Worm (Caenorhabditis elegans) whole organism, L4 larva: ENCODE results near the gene nhr-227.
"Not testable (repeated sequence)": the region's sequence is repeated elsewhere in the genome, so short reads cannot be mapped to it uniquely, and the experiment has no call there.

Source experiments
- F44E2.7 ChIP-seq: fragments of 200-800 bp; sonication (Bioruptor generic); IDR thresholded peaks from 2 replicates; pipeline ENCODE4 v2.1.2; 2022; ENCODE audit warnings: missing genetic modification characterization, missing compliant biosample characterization
- R02D3.7 ChIP-seq: fragments of 150-350 bp; sonication (generic microtip); optimal IDR thresholded peaks from 3 replicates; lab custom pipeline; 2014; ENCODE audit warnings: missing biosample characterization, missing genetic modification characterization
- Y75B8A.6 ChIP-seq: fragments of 200-800 bp; sonication (Bioruptor generic); IDR thresholded peaks from 2 replicates; pipeline ENCODE4 v1.3.6; 2022; ENCODE audit warnings: missing genetic modification reagents, missing genetic modification characterization, missing compliant biosample characterization
- ceh-20 ChIP-seq: fragments of 200-800 bp; sonication (Bioruptor generic); IDR thresholded peaks from 2 replicates; pipeline ENCODE4 v1.3.6; 2022; ENCODE audit warnings: missing genetic modification reagents, missing genetic modification characterization, missing compliant biosample characterization
- ceh-32 ChIP-seq: sonication (generic microtip); optimal IDR thresholded peaks from 2 replicates; lab custom pipeline; 2016; ENCODE audit warnings: mild to moderate bottlenecking, missing genetic modification characterization, missing compliant biosample characterization; ENCODE audit not compliant: poor library complexity
- daf-16 ChIP-seq, 3 experiments: sonication (generic microtip); optimal IDR thresholded peaks; 2 replicates each; lab custom pipeline; 2016 to 2017; ENCODE audit warnings: missing genetic modification characterization in 3 of 3, missing genetic modification reagents in 3 of 3, mild to moderate bottlenecking in 2 of 3, missing compliant biosample characterization in 2 of 3, missing biosample characterization in 1 of 3, moderate library complexity in 1 of 3
- daf-19 ChIP-seq: fragments of 200-800 bp; sonication (Bioruptor generic); conservative IDR thresholded peaks from 2 replicates; pipeline ENCODE4 v1.3.6; 2022; ENCODE audit warnings: missing genetic modification characterization, missing compliant biosample characterization
- daf-8 ChIP-seq: fragments of 200-800 bp; sonication (Bioruptor generic); IDR thresholded peaks from 2 replicates; pipeline ENCODE4 v1.3.6; 2022; ENCODE audit warnings: missing genetic modification characterization, missing compliant biosample characterization
- dmd-6 ChIP-seq: fragments of 200-800 bp; sonication (Bioruptor generic); IDR thresholded peaks from 2 replicates; pipeline ENCODE4 v1.3.6; 2022; ENCODE audit warnings: missing genetic modification reagents, missing genetic modification characterization, missing compliant biosample characterization
- dpl-1 ChIP-seq: fragments of 150-350 bp; optimal IDR thresholded peaks from 2 replicates; lab custom pipeline; 2014; ENCODE audit warnings: missing biosample characterization, missing genetic modification reagents, missing genetic modification characterization
- duxl-1 ChIP-seq: sonication (generic microtip); optimal IDR thresholded peaks from 2 replicates; lab custom pipeline; 2016; ENCODE audit warnings: mild to moderate bottlenecking, missing genetic modification characterization, moderate library complexity, missing compliant biosample characterization; ENCODE audit not compliant: poor library complexity
- dve-1 ChIP-seq: sonication (generic microtip); optimal IDR thresholded peaks from 2 replicates; lab custom pipeline; 2017; ENCODE audit warnings: antibody characterized with exemption, mild to moderate bottlenecking, missing genetic modification characterization, missing compliant biosample characterization; ENCODE audit not compliant: insufficient read depth
- gei-8 ChIP-seq: fragments of 200-800 bp; sonication (Bioruptor generic); optimal IDR thresholded peaks from 2 replicates; lab custom pipeline; 2018; ENCODE audit warnings: mild to moderate bottlenecking, missing genetic modification characterization, missing compliant biosample characterization
- hif-1 ChIP-seq, 2 experiments: sonication (generic microtip); optimal IDR thresholded peaks; 2 replicates each; lab custom pipeline; 2016 to 2017; ENCODE audit warnings: missing compliant biosample characterization in 2 of 2, missing genetic modification characterization in 2 of 2, missing genetic modification reagents in 2 of 2, missing genotype in 2 of 2, mild to moderate bottlenecking in 1 of 2
- hlh-11 ChIP-seq: fragments of 200-800 bp; sonication (Bioruptor generic); optimal IDR thresholded peaks from 2 replicates; lab custom pipeline; 2018; ENCODE audit warnings: mild to moderate bottlenecking, missing genetic modification characterization, missing compliant biosample characterization
- hlh-30 ChIP-seq: sonication (generic microtip); optimal IDR thresholded peaks from 2 replicates; lab custom pipeline; 2017; ENCODE audit warnings: antibody characterized with exemption, mild to moderate bottlenecking, missing genetic modification characterization, missing compliant biosample characterization; ENCODE audit not compliant: insufficient read depth
- jun-1 ChIP-seq: fragments of 150-350 bp; optimal IDR thresholded peaks from 2 replicates; lab custom pipeline; 2014; ENCODE audit warnings: missing biosample characterization, missing genetic modification reagents, missing genetic modification characterization
- lim-7 ChIP-seq: fragments of 200-800 bp; sonication (Bioruptor generic); IDR thresholded peaks from 2 replicates; pipeline ENCODE4 v1.3.6; 2022; ENCODE audit warnings: missing genetic modification characterization, missing compliant biosample characterization
- lin-1 ChIP-seq: fragments of 200-800 bp; sonication (Bioruptor generic); IDR thresholded peaks from 2 replicates; pipeline ENCODE4 v1.3.6; 2022; ENCODE audit warnings: missing genetic modification reagents, missing genetic modification characterization, missing compliant biosample characterization
- lin-13 ChIP-seq: fragments of 150-350 bp; optimal IDR thresholded peaks from 2 replicates; lab custom pipeline; 2014; ENCODE audit warnings: missing biosample characterization, missing genetic modification reagents, missing genetic modification characterization
- lir-3 ChIP-seq: sonication (generic microtip); optimal IDR thresholded peaks from 2 replicates; lab custom pipeline; 2016; ENCODE audit warnings: mild to moderate bottlenecking, missing genetic modification characterization, missing compliant biosample characterization
- madf-5 ChIP-seq, 2 experiments: fragments of 200-800 bp; sonication (Bioruptor generic); IDR thresholded peaks; 2 replicates each; pipeline ENCODE4 v1.3.6; 2022; ENCODE audit warnings: missing compliant biosample characterization in 2 of 2, missing genetic modification characterization in 2 of 2
- madf-9 ChIP-seq: fragments of 200-800 bp; sonication (Bioruptor generic); conservative IDR thresholded peaks from 2 replicates; pipeline ENCODE4 v1.3.6; 2022; ENCODE audit warnings: missing genetic modification reagents, missing genetic modification characterization, missing compliant biosample characterization
- mep-1 ChIP-seq: fragments of 150-350 bp; sonication (generic microtip); optimal IDR thresholded peaks from 3 replicates; lab custom pipeline; 2014; ENCODE audit warnings: missing biosample characterization, missing genetic modification characterization
- mxl-3 ChIP-seq: fragments of 200-800 bp; sonication (Bioruptor generic); optimal IDR thresholded peaks from 2 replicates; lab custom pipeline; 2018; ENCODE audit warnings: mild to moderate bottlenecking, missing genetic modification characterization, missing compliant biosample characterization
- nhr-10 ChIP-seq: fragments of 150-350 bp; optimal IDR thresholded peaks from 2 replicates; lab custom pipeline; 2014; ENCODE audit warnings: missing biosample characterization, missing genetic modification characterization
- nhr-11 ChIP-seq: fragments of 150-350 bp; optimal IDR thresholded peaks from 2 replicates; lab custom pipeline; 2014; ENCODE audit warnings: missing biosample characterization, missing genetic modification characterization
- nhr-111 ChIP-seq: fragments of 200-800 bp; sonication (Bioruptor generic); optimal IDR thresholded peaks from 2 replicates; lab custom pipeline; 2018; ENCODE audit warnings: mild to moderate bottlenecking, missing genetic modification characterization, missing compliant biosample characterization
- nhr-25 ChIP-seq: sonication (generic microtip); optimal IDR thresholded peaks from 2 replicates; lab custom pipeline; 2017; ENCODE audit warnings: missing genetic modification characterization, mild to moderate bottlenecking, missing compliant biosample characterization, antibody characterized with exemption, moderate library complexity, borderline replicate concordance; ENCODE audit not compliant: insufficient read depth
- nhr-28 ChIP-seq: fragments of 150-350 bp; optimal IDR thresholded peaks from 2 replicates; lab custom pipeline; 2014; ENCODE audit warnings: missing biosample characterization, missing genetic modification characterization
- nhr-42 ChIP-seq: fragments of 200-800 bp; sonication (Bioruptor generic); IDR thresholded peaks from 2 replicates; pipeline ENCODE4 v1.3.6; 2022; ENCODE audit warnings: missing genetic modification characterization, missing compliant biosample characterization
- pha-4 ChIP-seq, 2 experiments: fragments of 150-350 bp in 1 of 2; fragments of 200-800 bp in 1 of 2; sonication (Bioruptor generic) in 1 of 2; IDR thresholded peaks in 1 of 2; optimal IDR thresholded peaks in 1 of 2; 2 replicates each; pipeline versions ENCODE4 v1.3.6 to Lab custom; 2014 to 2022; ENCODE audit warnings: missing genetic modification characterization in 2 of 2, missing genetic modification reagents in 2 of 2, missing biosample characterization in 1 of 2, missing compliant biosample characterization in 1 of 2
- pqm-1 ChIP-seq: sonication (generic microtip); optimal IDR thresholded peaks from 2 replicates; lab custom pipeline; 2017; ENCODE audit warnings: missing biosample characterization, missing genetic modification characterization
- snpc-1.2 ChIP-seq: fragments of 200-800 bp; sonication (Bioruptor generic); IDR thresholded peaks from 2 replicates; pipeline ENCODE4 v1.3.6; 2022; ENCODE audit warnings: missing genetic modification reagents, missing genetic modification characterization, missing compliant biosample characterization
- snpc-4 ChIP-seq: fragments of 150-350 bp; optimal IDR thresholded peaks from 2 replicates; lab custom pipeline; 2014; ENCODE audit warnings: missing biosample characterization, missing genetic modification characterization
- spr-1 ChIP-seq: sonication (generic microtip); optimal IDR thresholded peaks from 2 replicates; lab custom pipeline; 2016; ENCODE audit warnings: mild to moderate bottlenecking, missing genetic modification characterization, missing compliant biosample characterization
- tag-97 ChIP-seq: fragments of 200-800 bp; sonication (Bioruptor generic); IDR thresholded peaks from 2 replicates; pipeline ENCODE4 v1.3.6; 2022; ENCODE audit warnings: missing genetic modification characterization, missing compliant biosample characterization
- tra-1 ChIP-seq: fragments of 200-800 bp; sonication (Bioruptor generic); IDR thresholded peaks from 2 replicates; pipeline ENCODE4 v1.3.6; 2022; ENCODE audit warnings: missing genetic modification reagents, missing genetic modification characterization, missing compliant biosample characterization
- unc-39 ChIP-seq: sonication (generic microtip); optimal IDR thresholded peaks from 2 replicates; lab custom pipeline; 2017; ENCODE audit warnings: missing biosample characterization, missing genetic modification characterization
- unc-62 ChIP-seq, 3 experiments: fragments of 150-350 bp in 1 of 3; sonication (generic microtip); optimal IDR thresholded peaks in 2 of 3; peaks in 1 of 3; 1 replicate in 1 of 3; 2 replicates in 2 of 3; lab custom pipeline; 2014 to 2017; ENCODE audit warnings: missing biosample characterization in 3 of 3, missing genetic modification characterization in 3 of 3, missing genetic modification reagents in 3 of 3, missing genotype in 1 of 3
- zip-2 ChIP-seq: fragments of 150-350 bp; optimal IDR thresholded peaks from 2 replicates; lab custom pipeline; 2014; ENCODE audit warnings: missing biosample characterization, missing genetic modification characterization
- ztf-11 ChIP-seq: fragments of 150-350 bp; optimal IDR thresholded peaks from 2 replicates; lab custom pipeline; 2014; ENCODE audit warnings: missing biosample characterization, missing genetic modification characterization

Gene nhr-227

ce11 chrV:2308246-2308645 is 23.0 kb downstream of the nhr-227 start (continued):
- TF ChIP-seq nhr-11 (no peak), dve-1 (tag; lab: Kevin White, UChicago) (peak; percentile 86), madf-5 (GFP tag; IDR thresholded peaks at IDR 0.05; lab: Robert Waterston, UW) (no peak), mxl-3 (GFP tag; lab: Kevin White, UChicago) (peak; percentile 15), snpc-1.2 (GFP tag; lab: Robert Waterston, UW) (no peak), dmd-6 (GFP tag; lab: Robert Waterston, UW) (peak; percentile 99), spr-1 (no peak), pqm-1 (tag; lab: Kevin White, UChicago) (peak; percentile 94), nhr-42 (no peak), hlh-30 (no peak), ceh-20 (GFP tag; lab: Robert Waterston, UW) (no peak), hif-1 (tag; optimal IDR thresholded peaks at IDR 0.05; lab: Kevin White, UChicago) (no peak), lir-3 (tag; lab: Kevin White, UChicago) (no peak), nhr-25 (tag; lab: Kevin White, UChicago) (no peak), R02D3.7 (tag; lab: Kevin White, UChicago) (no peak), lin-1 (GFP tag; lab: Robert Waterston, UW) (peak; percentile 73), lim-7 (no peak)
- TF ChIP-seq, all 104 proteins: peak for 13

DNA sequence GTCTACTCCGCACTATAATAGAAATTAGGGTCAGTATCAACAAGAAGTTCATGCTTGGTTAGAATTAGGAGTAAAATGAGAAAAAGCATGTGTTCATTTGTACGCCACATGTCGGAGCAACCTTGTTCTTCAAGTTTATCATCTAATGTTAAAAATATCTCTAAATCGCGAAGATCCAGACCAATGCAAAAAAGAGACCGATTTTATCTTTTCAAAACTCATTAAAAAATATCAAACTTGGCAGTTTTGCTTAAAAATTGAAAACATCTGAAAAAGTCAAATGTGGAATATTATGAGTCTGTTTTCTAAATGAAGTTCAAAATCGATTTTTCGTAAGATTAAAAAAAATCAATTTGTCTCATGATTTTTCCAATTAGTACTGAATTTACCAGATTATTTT is 35.8 kb downstream of the nhr-227 start, which contains the start of gene Y19D10B.6:
TSS of gene Y19D10B.6 (minus strand) at position 101 of the 400 bp plus-strand sequence.
- TF ChIP-seq snpc-4; unc-39 (tag; lab: Kevin White, UChicago); daf-8 (GFP tag; lab: Robert Waterston, UW): not testable (repeated sequence)

DNA sequence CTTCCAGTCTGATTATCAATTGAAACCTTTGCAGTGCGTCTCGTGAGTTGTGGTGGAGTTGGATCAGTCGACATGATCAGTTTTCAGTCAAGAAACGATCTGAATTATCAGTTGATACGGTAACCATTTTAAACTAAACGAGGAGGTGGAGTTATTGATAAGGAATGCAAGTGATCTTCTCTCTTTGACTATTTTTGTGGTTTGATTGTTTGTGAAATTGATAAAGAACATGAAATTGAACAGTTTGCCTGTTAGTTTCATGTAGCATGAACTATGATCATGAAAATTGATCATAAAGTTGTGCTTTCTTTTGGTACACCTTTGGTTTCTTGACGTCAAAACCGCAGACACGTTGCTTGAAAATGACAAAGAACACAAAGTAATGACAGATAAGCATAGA is 37.2 kb downstream of the nhr-227 start, which contains the start of gene pud-1.2:
TSS of gene pud-1.2 (minus strand) at position 101 of the 400 bp plus-strand sequence.
- not testable (repeated sequence) for TF ChIP-seq tra-1; dpl-1 (GFP tag; lab: Kevin White, UChicago); ztf-11

DNA sequence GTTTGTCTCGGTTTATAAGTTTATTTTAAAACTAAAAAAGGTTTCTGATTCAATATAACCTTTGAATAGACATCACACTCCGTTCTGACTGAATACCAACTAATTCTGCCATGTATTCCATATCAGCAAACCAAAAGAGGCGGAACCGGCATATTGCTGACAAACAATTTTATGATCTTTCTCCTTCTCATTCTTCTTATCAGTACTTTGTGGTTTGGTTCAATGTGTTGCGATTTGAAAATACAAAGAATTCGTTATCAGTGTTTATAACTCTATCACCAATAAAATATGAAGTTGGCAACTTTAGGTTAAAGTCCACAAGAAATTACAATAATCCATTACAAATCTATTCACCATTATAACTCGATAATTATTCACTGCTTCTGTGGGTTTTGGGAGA is 39.0 kb downstream of the nhr-227 start:
- TF ChIP-seq duxl-1 (tag; lab: Kevin White, UChicago) = no peak
- peak; percentile 21 for TF ChIP-seq nhr-10 (tag; lab: Kevin White, UChicago)
- no peak for TF ChIP-seq R02D3.7 (tag; lab: Kevin White, UChicago)
- no peak for TF ChIP-seq pha-4 (GFP tag; IDR thresholded peaks at IDR 0.05; lab: Robert Waterston, UW)
- TF ChIP-seq pha-4 (tag; optimal IDR thresholded peaks at IDR 0.05; lab: Kevin White, UChicago) = no peak
- no peak for TF ChIP-seq dpl-1 (GFP tag; lab: Kevin White, UChicago)
- no peak for TF ChIP-seq madf-9
- no peak for TF ChIP-seq lin-13 (GFP tag; lab: Kevin White, UChicago)
- peak in 1 of 2 experiments; percentile 84 for TF ChIP-seq unc-62 (GFP tag; optimal IDR thresholded peaks at IDR 0.05 in 1 of 2; lab: Kevin White, UChicago)
- TF ChIP-seq unc-62 (tag; optimal IDR thresholded peaks at IDR 0.05; lab: Kevin White, UChicago) = no peak
- peak; percentile 69; the same call in 1 of the 2 replicates for TF ChIP-seq lin-1 (GFP tag; lab: Robert Waterston, UW)
- no peak for TF ChIP-seq mep-1
- TF ChIP-seq pqm-1 (tag; lab: Kevin White, UChicago) = peak; percentile 90
- TF ChIP-seq hlh-11 (tag; lab: Kevin White, UChicago) = peak; percentile 74
- no peak for TF ChIP-seq madf-5 (GFP tag; IDR thresholded peaks at IDR 0.05; lab: Robert Waterston, UW)
- peak; percentile 85 for TF ChIP-seq nhr-28 (tag; lab: Kevin White, UChicago)
- TF ChIP-seq nhr-25 (tag; lab: Kevin White, UChicago) = no peak
- no peak for TF ChIP-seq daf-19
- no peak for TF ChIP-seq jun-1 (tag; lab: Kevin White, UChicago)
- TF ChIP-seq dmd-6 (GFP tag; lab: Robert Waterston, UW) = peak; percentile 92
- no peak for TF ChIP-seq daf-16 (GFP tag; optimal IDR thresholded peaks at IDR 0.05; lab: Kevin White, UChicago)
- TF ChIP-seq daf-16 (tag; optimal IDR thresholded peaks at IDR 0.05; lab: Kevin White, UChicago) = peak; percentile 93
- TF ChIP-seq nhr-111 = no peak
- no peak for TF ChIP-seq Y75B8A.6 (GFP tag; lab: Robert Waterston, UW)
- no peak for TF ChIP-seq hlh-30
- no peak for TF ChIP-seq ceh-32
- no peak for TF ChIP-seq tag-97 (GFP tag; lab: Robert Waterston, UW)
- TF ChIP-seq gei-8 = no peak
- no peak for TF ChIP-seq F44E2.7
- no peak for TF ChIP-seq zip-2 (tag; lab: Kevin White, UChicago)
